Worm (Caenorhabditis elegans): Measurements from ENCODE around the gene T05B4.9.

DNA sequence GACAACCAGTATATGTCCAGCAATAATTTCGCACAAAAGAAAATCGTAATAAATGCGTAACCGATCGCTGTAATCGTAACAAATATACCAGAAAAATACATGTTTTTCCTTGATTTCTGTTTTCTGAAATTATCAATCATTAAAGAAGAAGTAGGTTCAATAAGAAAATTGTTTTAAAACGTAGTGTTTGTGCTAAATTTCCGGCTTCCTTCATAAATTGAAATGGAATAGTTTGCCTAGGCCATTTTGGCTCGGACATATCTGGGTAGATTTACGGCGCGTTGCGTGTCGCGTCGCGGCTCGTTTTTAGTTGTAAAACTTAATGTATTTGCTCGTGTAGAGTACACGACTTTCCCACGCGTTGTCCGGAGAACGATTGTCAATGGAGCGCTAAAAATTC, 35.3 kb downstream of the T05B4.9 start, which contains the start of gene F38H12.5:
- TF ChIP-seq pha-4 (tag; optimal IDR thresholded peaks at IDR 0.05) = no peak
- no peak for TF ChIP-seq nhr-28 (tag; optimal IDR thresholded peaks at IDR 0.05)

All from whole organism, mixed stage, embryonic.